Worm (Caenorhabditis elegans): ENCODE measurements around the gene dct-8.

- TF ChIP-seq unc-86 (tag; optimal IDR thresholded peaks at IDR 0.05): no peak
- no peak for TF ChIP-seq nhr-11 (tag; optimal IDR thresholded peaks at IDR 0.05)
- no peak for TF ChIP-seq sox-2 (GFP tag; IDR thresholded peaks at IDR 0.05)
Measured at ce11 chrIV:3853557-3853956, 41.3 kb upstream of the dct-8 start.
